Worm (Caenorhabditis elegans): Measurements from ENCODE around the gene clec-74.
A peak's percentile ranks its signal among the peaks of the same experiment; 100 is the strongest.

The clec-74 gene

DNA sequence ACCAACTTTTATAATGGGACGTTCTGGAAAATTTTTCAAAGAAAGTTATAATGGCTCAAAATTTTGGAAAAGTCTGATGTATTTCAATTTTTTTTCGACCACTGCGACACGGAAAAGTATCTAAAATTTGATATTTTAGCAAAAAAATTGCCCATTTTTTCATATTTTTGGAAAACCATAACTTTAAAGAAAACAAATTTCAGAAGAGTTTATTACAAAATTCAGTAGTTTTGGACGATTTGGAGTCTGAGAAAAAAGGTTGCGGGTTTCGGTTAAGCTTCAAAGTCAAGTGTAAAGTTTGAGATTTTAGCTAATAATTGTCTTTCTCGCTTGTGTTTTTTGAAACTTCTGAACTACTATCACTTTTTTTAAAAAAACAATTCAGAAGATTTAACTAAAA, 31.3 kb downstream of the clec-74 start:
- TF ChIP-seq lin-39 (tag; optimal IDR thresholded peaks at IDR 0.05) (no peak), ztf-11 (tag; optimal IDR thresholded peaks at IDR 0.05) (no peak), daf-12 (tag; optimal IDR thresholded peaks at IDR 0.05) (no peak), nhr-12 (tag; optimal IDR thresholded peaks at IDR 0.05) (no peak)

ce11 chrIV:3988638-3989152, 31.9 kb downstream of the clec-74 start, which contains the start of gene clec-78:
Gene clec-78 (plus strand): TSS chrIV:3989102.
- TF ChIP-seq nhr-25 (tag; optimal IDR thresholded peaks at IDR 0.05) (no peak), jun-1 (tag; optimal IDR thresholded peaks at IDR 0.05) (peak; percentile 99), fos-1 (tag; optimal IDR thresholded peaks at IDR 0.05) (peak; percentile 60), pqm-1 (tag; optimal IDR thresholded peaks at IDR 0.05) (peak; percentile 98), zag-1 (tag; optimal IDR thresholded peaks at IDR 0.05) (no peak), elt-2 (tag; optimal IDR thresholded peaks at IDR 0.05) (peak; percentile 100), pha-4 (tag; optimal IDR thresholded peaks at IDR 0.05) (peak; percentile 55)

ce11 chrIV:3993292-3993691, 36.5 kb downstream of the clec-74 start, which contains the start of gene F47C12.6:
Gene F47C12.6 (minus strand): TSS chrIV:3993392.
- TF ChIP-seq fkh-10 (GFP tag; optimal IDR thresholded peaks at IDR 0.05) (no peak), eor-1 (tag; optimal IDR thresholded peaks at IDR 0.05) (no peak), egl-27 (tag; optimal IDR thresholded peaks at IDR 0.05) (no peak)

ce11 chrIV:3994318-3994717, 37.5 kb downstream of the clec-74 start, which contains the start of gene F47C12.13:
Gene F47C12.13 (minus strand): TSS chrIV:3994418.
- no peak for TF ChIP-seq fkh-2 (tag; optimal IDR thresholded peaks at IDR 0.05)
- TF ChIP-seq snpc-4 (tag; optimal IDR thresholded peaks at IDR 0.05): no peak

DNA sequence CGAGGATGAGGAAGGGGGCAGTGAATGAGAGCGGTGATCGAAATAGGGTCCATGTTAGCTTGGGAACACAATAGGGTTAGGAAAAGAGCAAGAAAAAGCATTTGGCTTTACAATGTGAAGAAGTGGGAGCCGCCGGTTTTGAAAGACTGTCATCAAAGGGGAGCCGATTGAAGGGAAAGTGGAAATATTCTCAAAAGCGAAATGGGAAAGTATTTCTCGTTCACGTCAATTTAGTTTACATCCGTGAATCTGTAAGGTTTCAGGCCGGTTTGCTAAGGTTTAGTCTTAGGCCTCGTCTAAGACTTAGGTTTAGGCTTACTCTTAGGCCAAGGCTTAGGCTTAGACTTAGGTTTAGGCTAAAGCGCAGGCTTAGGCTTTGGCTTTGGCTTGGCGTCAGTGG, 38.6 kb downstream of the clec-74 start, which contains the start of gene F47C12.7:
F47C12.7 (minus strand) TSS at position 101 of the 400 bp plus-strand sequence.
- TF ChIP-seq snpc-4 (tag; optimal IDR thresholded peaks at IDR 0.05) (no peak), tbx-2 (tag; optimal IDR thresholded peaks at IDR 0.05) (no peak), daf-12 (tag; optimal IDR thresholded peaks at IDR 0.05) (no peak), pha-4 (tag; optimal IDR thresholded peaks at IDR 0.05) (no peak), mml-1 (tag; optimal IDR thresholded peaks at IDR 0.05) (no peak), fkh-2 (tag; optimal IDR thresholded peaks at IDR 0.05) (no peak), elt-2 (tag; optimal IDR thresholded peaks at IDR 0.05) (no peak), ceh-82 (tag; optimal IDR thresholded peaks at IDR 0.05) (no peak)

DNA sequence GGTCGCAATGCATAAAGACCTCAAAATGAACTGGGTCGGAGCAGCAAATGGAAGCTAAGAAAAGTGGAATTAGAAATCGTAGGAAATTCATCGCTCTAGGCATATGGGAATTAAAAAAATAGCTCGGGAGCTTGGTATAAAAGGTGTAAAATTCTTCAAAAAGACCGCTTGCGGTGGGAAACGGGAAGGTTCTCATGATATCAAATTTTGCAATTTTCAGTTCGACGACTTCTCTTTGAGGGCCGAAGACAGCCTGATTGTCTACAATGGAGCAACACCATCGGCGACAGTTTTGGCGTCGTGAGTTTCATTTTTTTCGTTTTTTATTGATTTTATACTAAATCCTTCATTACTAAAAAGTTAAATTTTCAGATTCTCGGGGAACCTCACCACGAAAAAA, 41.7 kb downstream of the clec-74 start, which contains the start of gene F47C12.8:
F47C12.8 (minus strand) TSS at position 101 of the 400 bp plus-strand sequence.
- TF ChIP-seq nhr-25 (tag; optimal IDR thresholded peaks at IDR 0.05): no peak
- TF ChIP-seq ceh-9 (tag; optimal IDR thresholded peaks at IDR 0.05): no peak
- TF ChIP-seq tbx-2 (tag; optimal IDR thresholded peaks at IDR 0.05): no peak
- no peak for TF ChIP-seq ama-1 (optimal IDR thresholded peaks at IDR 0.05)
- TF ChIP-seq mml-1 (tag; optimal IDR thresholded peaks at IDR 0.05): no peak
- TF ChIP-seq R02D3.7 (tag; optimal IDR thresholded peaks at IDR 0.05): no peak
- no peak for TF ChIP-seq pha-4 (tag; optimal IDR thresholded peaks at IDR 0.05)
- no peak for TF ChIP-seq nhr-77 (tag; optimal IDR thresholded peaks at IDR 0.05)

DNA sequence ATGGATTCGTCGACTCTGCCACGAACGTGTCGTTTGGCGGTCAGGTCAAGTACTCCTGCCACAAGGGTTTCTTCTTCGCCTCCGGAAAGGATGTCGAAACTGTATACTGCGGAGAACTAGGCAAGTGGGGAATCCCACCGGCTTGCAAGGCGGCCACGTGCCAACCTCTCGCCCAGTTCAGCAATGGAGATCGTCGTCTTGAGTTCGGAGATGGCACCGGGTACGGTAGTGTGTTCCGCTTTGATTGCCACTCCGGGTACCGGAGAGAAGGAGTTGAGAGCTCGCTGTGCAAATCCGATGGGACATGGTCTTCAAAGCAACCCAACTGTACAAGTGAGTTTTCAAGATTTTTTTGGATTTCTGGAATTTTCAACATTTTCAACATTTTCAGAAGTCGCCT, 42.9 kb downstream of the clec-74 start:
- TF ChIP-seq hmg-11 (tag; optimal IDR thresholded peaks at IDR 0.05): no peak
- no peak for TF ChIP-seq nhr-12 (tag; optimal IDR thresholded peaks at IDR 0.05)
- no peak for TF ChIP-seq nhr-77 (tag; optimal IDR thresholded peaks at IDR 0.05)
- no peak for TF ChIP-seq pqm-1 (tag; optimal IDR thresholded peaks at IDR 0.05)
- no peak for TF ChIP-seq elt-2 (tag; optimal IDR thresholded peaks at IDR 0.05)
- TF ChIP-seq mdl-1 (tag; optimal IDR thresholded peaks at IDR 0.05): no peak
- no peak for TF ChIP-seq elt-3 (tag; optimal IDR thresholded peaks at IDR 0.05)
- no peak for TF ChIP-seq aly-2 (tag; optimal IDR thresholded peaks at IDR 0.05)
- TF ChIP-seq snpc-4 (tag; optimal IDR thresholded peaks at IDR 0.05): no peak
- TF ChIP-seq sea-2 (GFP tag; optimal IDR thresholded peaks at IDR 0.05): no peak
- TF ChIP-seq lsy-12 (tag; optimal IDR thresholded peaks at IDR 0.05): no peak
- no peak for TF ChIP-seq skn-1 (tag; optimal IDR thresholded peaks at IDR 0.05)
- TF ChIP-seq ztf-4 (tag; optimal IDR thresholded peaks at IDR 0.05): no peak
- no peak for TF ChIP-seq lin-15B (tag; optimal IDR thresholded peaks at IDR 0.05)
- TF ChIP-seq fkh-2 (tag; optimal IDR thresholded peaks at IDR 0.05): no peak
- no peak for TF ChIP-seq daf-12 (tag; optimal IDR thresholded peaks at IDR 0.05)
- TF ChIP-seq ZK546.5 (tag; optimal IDR thresholded peaks at IDR 0.05): no peak

All from whole organism, L3 larva.